Worm (Caenorhabditis elegans): Measurements from ENCODE around the gene nmt-1.

DNA sequence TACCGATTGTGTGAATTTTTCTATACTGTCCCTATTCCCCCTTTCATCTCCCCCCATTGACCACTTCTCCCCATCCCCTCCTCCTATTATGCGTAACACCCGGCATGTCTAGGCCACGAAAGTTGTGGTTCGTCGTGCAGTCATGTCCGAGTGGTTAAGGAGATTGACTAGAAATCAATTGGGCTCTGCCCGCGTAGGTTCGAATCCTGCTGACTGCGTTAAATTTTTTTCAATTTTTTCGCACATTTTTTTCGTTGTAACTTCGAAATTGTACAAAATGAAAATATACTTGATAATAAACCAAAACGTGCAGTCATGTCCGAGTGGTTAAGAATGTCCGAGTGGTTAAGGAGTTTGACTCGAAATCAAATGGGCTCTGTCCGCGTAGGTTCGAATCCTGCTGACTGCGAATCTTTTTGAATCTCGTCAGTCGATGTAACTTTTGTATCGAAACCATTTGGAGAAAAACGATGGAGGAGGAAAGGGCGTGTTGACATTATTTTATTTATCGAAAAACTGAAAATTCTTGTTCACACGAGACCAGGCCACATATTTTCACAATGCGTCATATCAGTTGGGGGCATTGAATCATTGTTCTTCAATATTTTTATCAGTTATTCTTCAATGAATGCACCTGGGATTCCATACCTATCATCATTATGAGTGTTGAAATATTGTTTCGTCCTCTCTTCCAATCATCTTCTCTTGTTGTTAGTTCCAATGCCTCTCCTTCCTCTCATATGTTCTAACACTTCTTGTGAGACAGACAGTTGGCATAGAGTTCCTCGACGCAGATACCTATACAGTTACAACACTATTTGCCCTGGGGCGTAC lies 42.7 kb upstream of the nmt-1 start, which contains the start of gene nfm-1:
- TF ChIP-seq cog-1 (tag; optimal IDR thresholded peaks at IDR 0.05) (peak; percentile 89), ref-1 (GFP tag; conservative IDR thresholded peaks at IDR 0.05) (peak; percentile 89), flt-1 (GFP tag; IDR thresholded peaks at IDR 0.05) (peak; percentile 96)

Data from whole organism, midembryonic.